Fruit fly (Drosophila melanogaster): Measurements from ENCODE around the gene CG14667.

DNA sequence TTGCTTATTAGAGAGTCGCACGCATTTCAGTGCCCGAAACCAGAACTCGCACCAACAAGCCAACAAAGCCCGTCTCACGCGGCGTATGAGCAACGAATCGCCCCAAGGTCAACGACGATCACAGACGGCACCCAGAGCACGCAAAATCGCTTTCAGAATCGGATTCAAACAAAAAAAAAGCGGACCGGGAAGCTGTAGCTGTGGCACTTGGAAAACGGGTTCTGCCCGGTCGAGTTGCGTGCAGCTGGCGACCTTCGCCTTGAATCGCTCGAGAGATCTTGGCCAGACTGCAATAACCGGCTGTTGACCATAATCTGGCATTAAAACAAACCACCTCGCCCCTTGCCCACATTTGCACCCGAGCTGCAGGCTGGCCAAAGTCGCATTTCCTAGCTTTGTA is 11.4 kb upstream of the CG14667 start:
- no peak for TF ChIP-seq CG12768 (GFP tag; optimal IDR thresholded peaks at IDR 0.05)
- no peak for TF ChIP-seq kay (GFP tag; ENCODE audit: borderline replicate concordance)
- TF ChIP-seq CG7101 (tag; optimal IDR thresholded peaks at IDR 0.05): no peak
- TF ChIP-seq CG14711 (tag; optimal IDR thresholded peaks at IDR 0.05): no peak
- no peak for TF ChIP-seq Mnt (GFP tag; optimal IDR thresholded peaks at IDR 0.05)
- TF ChIP-seq bab1 (GFP tag; optimal IDR thresholded peaks at IDR 0.05): no peak
- TF ChIP-seq tj (GFP tag; optimal IDR thresholded peaks at IDR 0.05): no peak
- TF ChIP-seq CG5204 (GFP tag; optimal IDR thresholded peaks at IDR 0.05): no peak
- TF ChIP-seq Hr96 (GFP tag; optimal IDR thresholded peaks at IDR 0.05): no peak
- no peak for TF ChIP-seq CG1620 (GFP tag; optimal IDR thresholded peaks at IDR 0.05)
